Worm (Caenorhabditis elegans): ENCODE measurements around the gene rig-3.

Gene rig-3

ce11 chrX:6836065-6836527, 17.3 kb upstream of the rig-3 start, which contains the start of gene F41B4.3:
F41B4.3 (minus strand) TSS chrX:6836115.
- TF ChIP-seq nhr-11 (tag; optimal IDR thresholded peaks at IDR 0.05) (no peak), ztf-4 (tag; optimal IDR thresholded peaks at IDR 0.05) (no peak), nhr-25 (tag; optimal IDR thresholded peaks at IDR 0.05) (no peak), nhr-23 (tag; optimal IDR thresholded peaks at IDR 0.05) (peak; percentile 30), ama-1 (optimal IDR thresholded peaks at IDR 0.05) (no peak), nfya-1 (tag; optimal IDR thresholded peaks at IDR 0.05; ENCODE audit: insufficient read depth) (peak; percentile 31), daf-12 (tag; optimal IDR thresholded peaks at IDR 0.05) (no peak)

ce11 chrX:6840670-6841308, 12.6 kb upstream of the rig-3 start, which contains the start of the genes glr-6 and asg-2:
glr-6 (minus strand) TSS chrX:6840720.
asg-2 (plus strand) TSS chrX:6841258.
- TF ChIP-seq nhr-23 (tag; optimal IDR thresholded peaks at IDR 0.05) (peak; percentile 93), ceh-28 (tag; optimal IDR thresholded peaks at IDR 0.05) (peak; percentile 88), lsy-12 (tag; optimal IDR thresholded peaks at IDR 0.05) (peak; percentile 28), nhr-76 (tag; optimal IDR thresholded peaks at IDR 0.05) (no peak), nhr-11 (tag; optimal IDR thresholded peaks at IDR 0.05) (no peak), elt-2 (tag; optimal IDR thresholded peaks at IDR 0.05) (peak; percentile 58), jun-1 (tag; optimal IDR thresholded peaks at IDR 0.05) (peak; percentile 79), R02D3.7 (tag; optimal IDR thresholded peaks at IDR 0.05) (peak; percentile 79), ZK546.5 (tag; optimal IDR thresholded peaks at IDR 0.05) (no peak), nfya-1 (tag; optimal IDR thresholded peaks at IDR 0.05; ENCODE audit: insufficient read depth) (peak; percentile 87), aly-2 (tag; optimal IDR thresholded peaks at IDR 0.05) (no peak), nhr-43 (tag; optimal IDR thresholded peaks at IDR 0.05; ENCODE audit: poor library complexity, severe bottlenecking) (peak; percentile 22), ama-1 (optimal IDR thresholded peaks at IDR 0.05) (peak; percentile 49), ceh-16 (tag; optimal IDR thresholded peaks at IDR 0.05) (no peak), snpc-4 (tag; optimal IDR thresholded peaks at IDR 0.05) (peak; percentile 62), nhr-25 (tag; optimal IDR thresholded peaks at IDR 0.05) (peak; percentile 86), skn-1 (tag; optimal IDR thresholded peaks at IDR 0.05) (peak; percentile 59), zag-1 (tag; optimal IDR thresholded peaks at IDR 0.05) (no peak), egl-5 (tag; optimal IDR thresholded peaks at IDR 0.05) (peak; percentile 70), lin-39 (tag; optimal IDR thresholded peaks at IDR 0.05) (peak; percentile 90), daf-12 (tag; optimal IDR thresholded peaks at IDR 0.05) (no peak), tbx-2 (tag; optimal IDR thresholded peaks at IDR 0.05) (peak; percentile 41), nhr-237 (tag; optimal IDR thresholded peaks at IDR 0.05) (no peak), pha-4 (tag; optimal IDR thresholded peaks at IDR 0.05) (peak; percentile 98), pqm-1 (tag; optimal IDR thresholded peaks at IDR 0.05) (peak; percentile 68), nhr-12 (tag; optimal IDR thresholded peaks at IDR 0.05) (no peak), hmg-11 (tag; optimal IDR thresholded peaks at IDR 0.05) (peak; percentile 75), ceh-9 (tag; optimal IDR thresholded peaks at IDR 0.05) (no peak), lin-15B (tag; optimal IDR thresholded peaks at IDR 0.05) (peak; percentile 95), fkh-2 (tag; optimal IDR thresholded peaks at IDR 0.05) (no peak), egl-27 (tag; optimal IDR thresholded peaks at IDR 0.05) (peak; percentile 32), ztf-4 (tag; optimal IDR thresholded peaks at IDR 0.05) (no peak)

DNA sequence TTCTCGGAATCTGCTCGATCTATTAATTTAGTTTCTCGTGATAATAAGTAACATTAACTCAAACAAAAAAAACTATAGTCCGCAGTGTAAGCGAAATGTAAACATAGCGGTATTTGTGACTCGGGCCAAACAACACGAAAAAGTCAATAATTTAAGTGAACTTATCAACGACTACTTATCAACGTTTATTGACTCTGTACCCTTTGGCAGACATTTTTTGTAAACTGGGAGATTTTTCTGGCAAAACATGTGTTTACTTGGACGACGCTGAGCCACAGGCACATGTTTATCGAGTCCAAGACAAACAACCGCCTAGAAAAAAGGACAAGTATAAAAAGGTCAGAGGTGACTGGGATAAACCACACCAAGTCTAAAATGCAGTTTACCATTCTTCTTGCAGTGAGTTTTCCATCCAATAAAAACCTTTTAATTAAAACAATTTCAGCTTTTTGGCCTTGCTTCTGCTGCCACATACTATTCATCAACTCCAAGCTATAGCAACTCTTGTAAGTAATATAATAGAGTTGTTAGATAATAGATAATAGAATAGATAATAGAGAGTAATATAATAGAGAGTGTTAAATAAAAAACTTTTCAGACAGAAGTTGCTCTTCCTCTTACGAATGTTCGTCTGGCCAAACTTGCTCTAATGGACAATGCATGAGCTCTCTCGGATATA, 8.9 kb upstream of the rig-3 start, which contains the start of gene C53B7.3:
C53B7.3 (plus strand) TSS at position 362 of the 679 bp plus-strand sequence.
- TF ChIP-seq egl-27 (tag; optimal IDR thresholded peaks at IDR 0.05) (no peak), nhr-237 (tag; optimal IDR thresholded peaks at IDR 0.05) (no peak), pha-4 (tag; optimal IDR thresholded peaks at IDR 0.05) (peak; percentile 95), ama-1 (optimal IDR thresholded peaks at IDR 0.05) (no peak), elt-2 (tag; optimal IDR thresholded peaks at IDR 0.05) (no peak), ceh-82 (tag; optimal IDR thresholded peaks at IDR 0.05) (no peak), eor-1 (tag; optimal IDR thresholded peaks at IDR 0.05) (no peak)

DNA sequence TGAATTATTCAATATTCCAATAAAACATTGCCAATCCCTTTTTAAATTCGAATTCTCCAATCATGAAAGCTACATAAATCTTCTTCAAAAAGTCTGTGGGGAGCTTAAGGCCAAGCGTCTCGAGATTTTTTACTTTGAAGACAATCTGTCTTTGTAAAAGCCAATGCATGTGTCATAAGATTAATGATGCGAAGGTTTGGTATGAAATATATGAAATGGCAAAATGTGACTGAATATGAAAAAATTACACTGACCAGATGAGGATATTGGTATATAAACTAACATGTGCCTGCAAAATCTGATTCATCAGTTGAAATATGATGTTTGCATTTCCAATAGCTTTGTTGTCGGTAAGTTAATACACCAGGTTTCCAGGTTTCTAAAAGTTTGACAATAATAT, 7.5 kb upstream of the rig-3 start, which contains the start of gene C53B7.2:
C53B7.2 (plus strand) TSS at position 301 of the 400 bp plus-strand sequence.
- TF ChIP-seq nhr-25 (tag; optimal IDR thresholded peaks at IDR 0.05), result no peak
